Fruit fly (Drosophila melanogaster) Kc167 (cell line): ENCODE results near the gene CG8891.

Experiments used
- Myc ChIP-seq: fragments of >200 bp; optimal IDR thresholded peaks from 2 replicates; lab custom pipeline; 2017; ENCODE audit warnings: missing external identifiers
- Sin3A ChIP-seq: fragments of >200 bp; optimal IDR thresholded peaks from 2 replicates; lab custom pipeline; 2018; ENCODE audit warnings: missing external identifiers
- h ChIP-seq: fragments of >200 bp; optimal IDR thresholded peaks from 3 replicates; lab custom pipeline; 2018; ENCODE audit warnings: missing external identifiers
- insv ChIP-seq: fragments of >200 bp; optimal IDR thresholded peaks from 3 replicates; lab custom pipeline; 2018; ENCODE audit warnings: missing external identifiers
- psq ChIP-seq: fragments of >200 bp; optimal IDR thresholded peaks from 2 replicates; lab custom pipeline; 2017; ENCODE audit warnings: missing external identifiers
- ttk ChIP-seq: sonication (Bioruptor generic); optimal IDR thresholded peaks from 2 replicates; lab custom pipeline; 2017; ENCODE audit warnings: missing external identifiers

The CG8891 gene

DNA sequence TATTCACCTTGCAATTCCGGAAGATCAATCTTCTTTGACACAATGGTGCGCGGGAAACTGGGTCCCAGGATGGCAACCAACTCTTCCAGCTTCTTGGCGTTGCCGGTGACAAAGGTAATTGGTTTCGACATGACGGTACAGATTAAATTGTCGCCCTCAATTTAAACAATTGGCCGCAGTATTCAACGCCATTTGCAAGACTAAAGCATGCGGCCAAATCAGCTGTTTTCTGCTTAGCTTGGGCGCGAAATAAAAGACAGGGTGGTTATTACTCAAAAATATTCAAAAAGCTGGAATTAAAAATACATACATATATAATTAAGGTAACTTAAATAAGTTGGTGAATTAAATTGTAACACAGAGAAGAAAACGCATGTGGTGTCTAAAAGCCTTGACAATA, at the start of gene CG8891:
Gene CG8891, minus strand, starts transcription at position 242 of the 400 bp plus-strand sequence.
- TF ChIP-seq insv (lab: Kevin White, UChicago) = no peak

DNA sequence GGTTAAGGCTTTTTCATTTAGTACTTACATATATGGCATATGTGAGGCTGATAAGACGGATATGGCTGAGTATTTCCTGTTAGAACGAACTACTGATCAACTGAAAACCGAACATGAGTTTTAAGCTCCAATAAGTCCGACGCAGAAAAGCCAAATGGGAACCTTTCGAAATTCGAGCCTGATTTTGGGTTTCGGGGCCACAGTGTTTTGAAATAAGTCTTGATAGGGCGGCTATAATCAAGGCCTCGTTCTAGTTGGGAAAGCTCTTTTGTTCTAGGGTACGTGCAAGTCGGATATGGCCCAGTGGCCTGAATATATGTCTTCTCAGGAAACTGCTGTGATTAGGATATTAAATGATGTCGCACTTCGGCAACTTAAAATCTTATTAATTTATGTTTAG, 48.9 kb upstream of the CG8891 start, which contains the start of gene vkg:
Gene vkg, minus strand, starts transcription at position 101 of the 400 bp plus-strand sequence.
- TF ChIP-seq ttk (no peak), Myc (lab: Kevin White, UChicago) (no peak), insv (lab: Kevin White, UChicago) (no peak), Sin3A (no peak), h (no peak), psq (lab: Kevin White, UChicago) (no peak)

DNA sequence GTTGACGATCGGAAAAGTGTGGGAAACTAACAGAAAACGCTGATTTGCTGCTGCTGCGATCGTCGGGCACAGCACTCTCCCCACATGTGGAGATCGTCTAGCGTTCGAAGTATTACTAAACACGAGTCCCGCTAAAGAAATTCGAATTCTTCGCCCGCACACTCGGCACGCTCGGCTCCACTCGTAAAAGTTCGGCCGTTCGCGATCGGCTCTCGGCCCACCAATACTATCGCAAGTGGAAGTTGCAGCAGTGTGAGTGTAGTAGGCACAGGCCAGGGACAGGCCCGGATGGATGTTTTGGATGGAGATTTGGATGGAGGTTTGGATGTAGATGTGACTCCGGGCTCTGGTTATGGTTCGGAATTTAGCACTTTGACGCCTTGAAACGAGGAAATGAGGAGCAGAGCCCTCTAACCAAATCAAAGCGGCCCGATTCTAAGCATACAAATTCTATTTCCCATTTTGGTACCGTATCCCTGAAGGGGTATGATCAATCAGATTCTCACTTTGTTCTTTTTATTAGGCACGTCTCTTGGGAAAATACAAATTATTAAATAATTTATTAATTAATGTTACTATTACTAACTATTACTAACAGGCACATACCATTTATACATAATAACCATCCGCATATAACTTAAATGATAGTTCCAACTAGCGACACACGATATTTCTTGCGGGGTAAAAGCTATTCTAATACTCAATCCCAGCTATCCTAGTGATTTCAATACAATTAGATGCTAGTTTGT, 48.3 kb upstream of the CG8891 start:
- TF ChIP-seq Sin3A (no peak), psq (lab: Kevin White, UChicago) (no peak), Myc (lab: Kevin White, UChicago) (no peak), insv (lab: Kevin White, UChicago) (no peak), h (no peak), ttk (no peak)

DNA sequence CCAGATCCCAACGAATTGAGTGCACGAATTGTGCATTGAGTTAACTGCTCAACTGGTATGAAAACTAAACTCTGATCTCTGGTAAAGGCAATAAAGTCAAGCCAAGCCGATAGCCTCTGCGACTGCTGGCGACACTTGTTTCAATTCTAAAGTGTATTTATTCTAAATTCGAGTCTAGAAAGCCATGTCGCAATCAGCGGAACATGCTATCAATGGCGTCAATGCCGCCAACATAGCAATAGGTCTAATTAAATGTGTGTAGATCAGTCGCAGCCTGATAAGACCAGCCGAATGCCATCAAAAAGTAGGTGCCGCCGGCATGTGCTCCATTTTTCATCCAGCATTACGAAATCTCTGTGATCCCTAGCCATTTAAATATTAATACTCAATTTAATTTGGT, 46.4 kb upstream of the CG8891 start:
- no peak for TF ChIP-seq Myc (lab: Kevin White, UChicago)

DNA sequence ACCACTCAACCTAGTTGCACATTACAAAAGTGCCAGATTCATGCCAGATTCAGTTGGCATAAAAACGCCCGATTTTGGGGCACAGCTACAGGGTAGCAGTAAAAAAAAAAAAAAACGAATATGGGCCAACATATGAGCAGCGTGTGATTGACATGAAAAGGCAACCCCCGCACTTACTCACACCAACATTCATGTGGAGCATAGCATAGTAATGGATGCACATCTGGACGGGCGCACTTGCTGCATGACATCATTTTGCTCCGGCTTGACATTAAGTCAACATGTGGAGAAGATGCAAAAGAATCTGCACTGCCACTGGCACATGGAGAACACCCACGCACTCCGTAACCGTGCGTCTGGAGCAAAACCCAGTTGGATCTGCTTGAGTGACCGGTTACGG, 43.4 kb upstream of the CG8891 start:
- TF ChIP-seq psq (lab: Kevin White, UChicago) (no peak), Sin3A (no peak), ttk (no peak), insv (lab: Kevin White, UChicago) (no peak), h (no peak), Myc (lab: Kevin White, UChicago) (no peak)

DNA sequence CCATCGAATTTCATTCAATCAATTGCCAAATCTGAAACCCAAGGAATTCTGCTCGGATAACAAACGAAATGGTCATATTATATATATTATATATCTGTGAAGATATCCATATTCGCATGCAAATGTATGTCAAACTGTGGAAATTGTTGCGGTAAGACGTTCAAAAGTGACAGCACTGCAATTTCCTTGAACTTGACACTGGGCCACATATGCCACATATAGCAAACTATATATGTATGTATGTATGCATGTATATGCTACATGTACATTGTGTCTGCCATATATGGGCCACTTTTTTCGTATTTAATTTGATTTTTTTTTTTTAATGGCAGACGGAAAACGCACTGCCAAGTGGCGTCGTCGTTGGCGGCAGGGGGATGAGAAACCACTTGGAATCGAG, 41.3 kb upstream of the CG8891 start:
- no peak for TF ChIP-seq insv (lab: Kevin White, UChicago)

DNA sequence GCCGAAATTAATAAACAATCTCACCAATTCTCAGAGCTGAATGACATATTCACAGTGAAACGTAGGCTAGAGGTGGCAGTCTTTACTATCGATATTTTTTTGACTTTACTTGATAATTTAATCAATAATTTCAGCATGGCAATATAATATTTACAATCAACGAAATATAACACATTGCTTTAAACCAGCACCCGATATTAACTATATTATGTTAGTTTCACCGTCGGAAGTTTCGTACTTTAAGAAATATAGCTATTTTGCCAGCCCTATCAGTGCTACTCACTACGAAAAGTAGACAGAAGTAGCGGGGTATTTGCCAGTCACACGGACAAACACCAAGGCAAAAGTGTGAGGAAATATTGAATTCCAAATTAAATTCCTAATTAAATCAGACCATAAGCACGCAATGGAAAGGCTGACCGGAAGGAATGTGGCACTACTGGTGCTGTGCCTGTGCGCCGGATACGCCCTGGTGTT, 31.6 kb upstream of the CG8891 start, which contains the start of the genes CG31917, Tfb5 and SelT:
Gene CG31917, minus strand, starts transcription at position 51 of the 477 bp plus-strand sequence.
Gene Tfb5, minus strand, starts transcription at position 51 of the 477 bp plus-strand sequence.
Gene SelT, plus strand, starts transcription at position 139 of the 477 bp plus-strand sequence.
- TF ChIP-seq Sin3A (no peak), insv (lab: Kevin White, UChicago) (no peak), ttk (no peak), Myc (lab: Kevin White, UChicago) (no peak), psq (lab: Kevin White, UChicago) (no peak), h (no peak)

DNA sequence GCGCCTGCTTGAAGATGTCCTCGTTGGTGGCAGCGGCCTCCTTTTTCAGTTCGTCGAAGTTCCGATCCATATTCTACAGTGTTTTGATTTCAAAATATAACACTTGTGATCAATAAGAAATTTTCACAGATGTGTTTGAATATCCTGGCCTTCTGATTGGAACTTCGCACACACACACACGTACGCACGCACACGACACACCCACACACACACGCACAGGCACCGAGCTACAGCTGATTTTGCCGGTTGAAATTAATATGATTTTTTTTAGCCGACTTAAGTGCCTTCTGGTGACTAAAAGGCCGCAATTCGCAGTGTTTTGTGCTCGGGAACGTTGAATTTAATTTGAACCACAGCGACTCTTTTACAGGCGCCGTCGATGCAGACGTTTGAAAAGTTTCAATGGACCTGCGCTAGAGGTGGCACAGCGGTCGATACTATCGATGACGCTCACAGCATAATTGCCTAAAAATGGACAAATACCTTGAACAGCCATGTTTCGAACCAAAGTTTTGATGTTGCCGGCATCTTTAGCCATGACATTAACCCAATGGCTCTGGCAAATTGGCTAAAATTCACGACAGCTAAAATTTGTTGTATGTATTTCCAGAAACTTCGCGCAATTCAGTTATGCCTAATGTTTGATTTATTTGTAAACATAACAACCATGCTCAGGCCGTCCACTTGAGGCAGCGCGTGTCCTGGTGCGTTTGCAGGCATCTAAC, 30.3 kb upstream of the CG8891 start, which contains the start of gene Rtnl1:
Gene Rtnl1, minus strand, starts transcription at position 415 of the 725 bp plus-strand sequence.
- TF ChIP-seq Myc (lab: Kevin White, UChicago) (no peak), Sin3A (no peak), insv (lab: Kevin White, UChicago) (no peak), psq (lab: Kevin White, UChicago) (no peak), ttk (no peak), h (no peak)

DNA sequence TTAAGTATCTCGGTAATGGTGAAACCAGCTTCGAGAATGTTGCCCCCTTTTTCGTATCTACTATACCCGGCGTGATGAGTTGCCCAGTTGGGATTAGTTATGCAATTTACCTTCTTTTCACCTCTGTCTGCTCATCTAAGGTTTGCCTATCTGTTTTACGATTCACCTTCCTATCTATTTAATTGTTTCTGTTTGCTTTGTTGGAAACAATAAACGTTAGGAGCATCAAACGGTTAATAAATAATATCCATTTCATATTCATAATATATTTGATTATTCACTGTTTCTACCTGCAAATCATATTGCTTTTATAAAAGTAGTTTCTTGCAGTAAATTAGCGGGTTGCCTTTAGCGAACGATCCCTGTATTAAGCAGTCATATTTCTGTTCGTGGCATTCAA, 28.1 kb upstream of the CG8891 start:
- TF ChIP-seq insv (lab: Kevin White, UChicago) = no peak
- no peak for TF ChIP-seq h
- no peak for TF ChIP-seq ttk
- TF ChIP-seq psq (lab: Kevin White, UChicago) = no peak
- no peak for TF ChIP-seq Myc (lab: Kevin White, UChicago)
- no peak for TF ChIP-seq Sin3A

DNA sequence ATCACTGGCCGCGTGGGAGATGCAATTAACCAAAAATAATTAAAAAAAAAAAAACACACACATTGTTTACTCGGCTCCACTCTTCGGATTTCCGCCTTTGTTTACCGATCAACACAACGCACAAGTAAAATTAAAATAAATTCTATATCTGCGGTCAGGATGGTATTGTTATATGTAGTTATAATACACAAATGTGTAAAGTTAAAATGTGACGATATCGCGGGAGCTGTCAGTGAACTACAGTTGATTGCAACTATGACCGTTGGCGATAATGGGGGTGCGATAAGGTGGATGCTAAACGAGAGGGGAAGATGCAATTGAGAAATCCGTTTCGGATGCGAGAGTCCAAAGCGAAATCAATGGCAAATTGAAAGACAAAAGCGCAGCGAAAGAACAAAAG, 27.1 kb upstream of the CG8891 start:
- TF ChIP-seq ttk (no peak), h (no peak), psq (lab: Kevin White, UChicago) (no peak), Sin3A (no peak), Myc (lab: Kevin White, UChicago) (no peak), insv (lab: Kevin White, UChicago) (no peak)

DNA sequence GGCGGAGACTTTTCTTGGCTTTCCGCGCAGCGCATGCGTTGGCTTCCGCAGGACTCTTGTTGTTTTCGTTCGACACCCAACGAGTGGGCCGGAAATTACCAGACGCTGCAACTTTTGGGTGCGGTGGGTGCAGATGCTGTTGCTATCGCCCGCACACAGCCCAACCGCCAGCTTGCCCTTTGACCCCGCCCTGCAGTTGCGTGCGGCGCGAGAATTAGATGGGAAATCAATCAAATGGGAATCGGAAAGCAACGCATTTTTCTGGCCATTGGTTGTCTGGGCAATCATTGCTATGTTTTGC, 26.2 kb upstream of the CG8891 start:
- TF ChIP-seq ttk (no peak), Myc (lab: Kevin White, UChicago) (no peak), psq (lab: Kevin White, UChicago) (no peak), h (no peak), Sin3A (no peak), insv (lab: Kevin White, UChicago) (no peak)

DNA sequence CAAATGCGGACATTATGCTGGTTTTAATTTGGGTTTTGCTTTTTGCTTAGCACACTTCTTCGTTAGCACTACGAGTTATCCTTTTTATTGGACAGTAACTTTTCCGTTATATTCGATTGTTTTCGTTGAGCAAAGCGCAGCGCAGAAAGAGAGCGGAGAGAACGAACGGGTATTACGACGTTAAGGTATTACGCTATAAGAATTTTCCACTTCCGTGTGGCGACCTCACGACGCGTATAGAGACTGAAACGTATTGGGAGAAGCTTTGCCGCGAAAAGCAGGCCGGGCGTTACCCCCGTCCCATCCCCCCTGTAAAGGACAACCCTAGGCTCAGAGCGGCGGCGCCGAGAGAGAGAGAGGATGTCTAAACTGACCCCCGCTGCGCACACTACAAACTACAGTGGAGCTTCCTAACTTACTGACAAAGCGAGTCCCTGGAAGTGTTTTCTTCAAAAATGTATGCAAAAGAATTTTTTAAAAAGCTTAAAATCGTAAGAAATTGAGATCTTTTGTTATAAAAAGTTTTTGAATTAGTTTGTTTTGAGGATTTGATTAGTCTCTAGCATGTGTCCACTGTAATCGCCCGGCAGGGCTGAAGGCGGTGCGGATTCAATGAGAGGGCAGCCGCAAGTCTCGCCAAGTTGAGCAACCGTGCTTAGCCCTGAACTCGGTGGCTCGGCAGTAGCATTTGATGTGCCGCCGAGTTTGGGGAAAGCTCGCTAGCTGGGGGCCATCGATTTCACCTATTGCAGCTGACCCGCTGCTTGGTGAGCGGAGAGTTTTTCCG, 25.7 kb upstream of the CG8891 start:
- TF ChIP-seq Myc (lab: Kevin White, UChicago) = no peak
- no peak for TF ChIP-seq ttk
- TF ChIP-seq Sin3A = no peak
- TF ChIP-seq h = no peak
- no peak for TF ChIP-seq insv (lab: Kevin White, UChicago)
- no peak for TF ChIP-seq psq (lab: Kevin White, UChicago)
